Fruit fly (Drosophila melanogaster): Measurements from ENCODE around the gene 5-HT2A.
A peak's percentile ranks its signal among the peaks of the same experiment; 100 is the strongest.

The 5-HT2A gene

DNA sequence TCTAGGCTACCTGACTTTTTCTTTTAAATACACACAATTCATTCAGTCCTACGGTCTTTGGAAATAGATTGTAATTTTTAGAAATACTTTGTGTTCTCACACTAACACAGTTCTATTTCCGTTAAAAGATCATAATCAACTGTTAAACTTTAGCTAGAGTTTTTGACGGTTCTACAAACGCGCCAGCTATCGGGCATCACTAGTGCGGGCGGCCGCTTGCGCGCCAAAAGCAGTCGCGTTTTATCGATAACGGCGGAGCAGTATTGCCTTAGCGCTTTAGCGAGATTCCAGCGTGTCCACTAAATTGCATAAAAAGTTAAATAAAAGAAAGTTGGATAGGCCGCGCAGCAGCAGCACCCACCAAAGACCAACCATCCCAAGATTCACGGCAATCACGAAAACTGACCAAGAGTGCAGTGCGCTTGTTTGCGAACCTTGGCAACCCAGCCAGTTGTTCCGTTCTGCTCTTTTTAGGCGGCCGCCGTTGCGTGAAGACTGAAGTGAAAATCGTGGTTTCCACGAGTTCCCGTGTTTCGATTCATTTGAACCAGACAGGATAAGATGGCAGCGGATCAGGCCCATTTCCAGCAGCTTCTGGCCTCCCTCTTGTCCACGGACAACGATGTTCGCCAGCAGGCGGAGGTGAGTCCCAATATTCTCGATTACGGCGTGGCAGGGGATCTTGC, 36.6 kb downstream of the 5-HT2A start, which contains the start of gene Karybeta3 (continued):
- TF ChIP-seq CG11723 (GFP tag; optimal IDR thresholded peaks at IDR 0.05) (peak; percentile 80), CG4730 (GFP tag; IDR thresholded peaks at IDR 0.05) (peak; percentile 57; the same call in 1 of the 2 replicates), ttk (GFP tag; IDR thresholded peaks at IDR 0.05) (peak; percentile 63), CG6813 (GFP tag; optimal IDR thresholded peaks at IDR 0.05) (peak; percentile 59), NK7.1 (GFP tag; optimal IDR thresholded peaks at IDR 0.05) (peak; percentile 81), CG4404 (GFP tag; IDR thresholded peaks at IDR 0.05) (peak; percentile 39; the same call in 1 of the 2 replicates), Oli (tag; optimal IDR thresholded peaks at IDR 0.05) (peak; percentile 55), CG13424 (tag; optimal IDR thresholded peaks at IDR 0.05) (peak; percentile 62), CG42726 (GFP tag; IDR thresholded peaks at IDR 0.05; ENCODE audit: partially characterized antibody) (no peak), CG10654 (GFP tag; optimal IDR thresholded peaks at IDR 0.05) (peak; percentile 44), phol (tag; optimal IDR thresholded peaks at IDR 0.05) (peak; percentile 67), al (GFP tag; IDR thresholded peaks at IDR 0.05) (peak; percentile 67), pros (GFP tag; optimal IDR thresholded peaks at IDR 0.05) (no peak), chm (GFP tag; IDR thresholded peaks at IDR 0.05) (peak; percentile 60; the same call in 1 of the 2 replicates), Gug (GFP tag; IDR thresholded peaks at IDR 0.05) (peak; percentile 66), CG14667 (GFP tag; IDR thresholded peaks at IDR 0.05) (peak; percentile 39; the same call in 1 of the 2 replicates), unpg (GFP tag; optimal IDR thresholded peaks at IDR 0.05) (peak; percentile 66), crol (GFP tag; IDR thresholded peaks at IDR 0.05) (0 out of 2 replicates have a peak, but pooled peaks have one; percentile 27), H2.0 (GFP tag; IDR thresholded peaks at IDR 0.05) (peak; percentile 73), CG8944 (GFP tag; optimal IDR thresholded peaks at IDR 0.05) (peak; percentile 77), CG32772 (GFP tag; IDR thresholded peaks at IDR 0.05) (peak; percentile 44), dpn (GFP tag; optimal IDR thresholded peaks at IDR 0.05) (peak; percentile 64 to 83), CG1792 (GFP tag; optimal IDR thresholded peaks at IDR 0.05) (peak; percentile 83), CG11085 (GFP tag; IDR thresholded peaks at IDR 0.05) (peak; percentile 52; the same call in 1 of the 2 replicates), CG10321 (GFP tag; IDR thresholded peaks at IDR 0.05) (no peak), CG34376 (GFP tag; optimal IDR thresholded peaks at IDR 0.05) (peak; percentile 81), CG9797 (GFP tag; optimal IDR thresholded peaks at IDR 0.05) (peak; percentile 63), lilli (GFP tag; optimal IDR thresholded peaks at IDR 0.05) (peak; percentile 86), sima (GFP tag; optimal IDR thresholded peaks at IDR 0.05) (peak; percentile 22), CG30020 (tag; optimal IDR thresholded peaks at IDR 0.05) (peak; percentile 71), z (GFP tag; IDR thresholded peaks at IDR 0.05) (no peak), jigr1 (GFP tag; IDR thresholded peaks at IDR 0.05) (no peak), CG12104 (GFP tag; optimal IDR thresholded peaks at IDR 0.05) (peak; percentile 18), HLHmδ (GFP tag; optimal IDR thresholded peaks at IDR 0.05) (peak; percentile 15), Mrtf (GFP tag; IDR thresholded peaks at IDR 0.05) (peak; percentile 68; the same call in 1 of the 3 replicates), maf-S (GFP tag; optimal IDR thresholded peaks at IDR 0.05) (peak; percentile 86), crc (GFP tag; optimal IDR thresholded peaks at IDR 0.05) (peak; percentile 28), CG16815 (GFP tag; optimal IDR thresholded peaks at IDR 0.05) (peak; percentile 12), CG3838 (GFP tag; optimal IDR thresholded peaks at IDR 0.05) (peak; percentile 11), Sox100B (GFP tag; optimal IDR thresholded peaks at IDR 0.05) (peak; percentile 21), CG7963 (GFP tag; IDR thresholded peaks at IDR 0.05; ENCODE audit: partially characterized antibody) (0 out of 3 replicates have a peak, but pooled peaks have one; percentile 50), seq (GFP tag; IDR thresholded peaks at IDR 0.05) (peak; percentile 65), Ets65A (GFP tag) (peak; percentile 98), ro (GFP tag; IDR thresholded peaks at IDR 0.05) (no peak), crp (GFP tag; optimal IDR thresholded peaks at IDR 0.05) (peak in 1 of 2 experiments; percentile 55), br (optimal IDR thresholded peaks at IDR 0.05) (no peak), btn (GFP tag; optimal IDR thresholded peaks at IDR 0.05) (peak; percentile 76), CG12391 (tag; optimal IDR thresholded peaks at IDR 0.05) (peak; percentile 75), mam (GFP tag; optimal IDR thresholded peaks at IDR 0.05) (peak; percentile 84), CG11504 (tag; optimal IDR thresholded peaks at IDR 0.05) (no peak)
